Worm (Caenorhabditis elegans) whole organism, midembryonic: ENCODE measurements around the gene unc-86.

Experiments
- T22C8.4 ChIP-seq: fragments of 200-800 bp; sonication (Bioruptor generic); IDR thresholded peaks from 2 replicates; pipeline ENCODE4 v1.3.6; 2022; ENCODE audit warnings: missing genetic modification characterization, missing compliant biosample characterization
- cog-1 ChIP-seq: sonication (generic microtip); optimal IDR thresholded peaks from 2 replicates; lab custom pipeline; 2016; ENCODE audit warnings: missing genetic modification characterization, missing compliant biosample characterization
- flt-1 ChIP-seq: fragments of 200-800 bp; sonication (Bioruptor generic); IDR thresholded peaks from 2 replicates; pipeline ENCODE4 v1.3.6; 2022; ENCODE audit warnings: missing genetic modification characterization, missing compliant biosample characterization
- klf-2 ChIP-seq: fragments of 200-800 bp; sonication (Bioruptor generic); conservative IDR thresholded peaks from 2 replicates; pipeline ENCODE4 v1.3.6; 2022; ENCODE audit warnings: missing genetic modification reagents, missing genetic modification characterization, missing compliant biosample characterization
- med-1 ChIP-seq: sonication (generic microtip); optimal IDR thresholded peaks from 2 replicates; lab custom pipeline; 2017; ENCODE audit warnings: missing genetic modification characterization, mild to moderate bottlenecking, missing compliant biosample characterization, antibody characterized with exemption, missing genetic modification reagents; ENCODE audit not compliant: insufficient read depth
- tab-1 ChIP-seq: fragments of 200-800 bp; sonication (Bioruptor generic); IDR thresholded peaks from 2 replicates; pipeline ENCODE4 v1.3.6; 2022; ENCODE audit warnings: missing genetic modification characterization, missing compliant biosample characterization
- ztf-23 ChIP-seq: fragments of 200-800 bp; sonication (Bioruptor generic); IDR thresholded peaks from 2 replicates; pipeline ENCODE4 v1.3.6; 2022; ENCODE audit warnings: missing genetic modification reagents, missing genetic modification characterization, missing compliant biosample characterization
- ztf-29 ChIP-seq: fragments of 200-800 bp; sonication (Bioruptor generic); IDR thresholded peaks from 2 replicates; pipeline ENCODE4 v1.3.6; 2022; ENCODE audit warnings: missing genetic modification reagents, missing genetic modification characterization, missing compliant biosample characterization

DNA sequence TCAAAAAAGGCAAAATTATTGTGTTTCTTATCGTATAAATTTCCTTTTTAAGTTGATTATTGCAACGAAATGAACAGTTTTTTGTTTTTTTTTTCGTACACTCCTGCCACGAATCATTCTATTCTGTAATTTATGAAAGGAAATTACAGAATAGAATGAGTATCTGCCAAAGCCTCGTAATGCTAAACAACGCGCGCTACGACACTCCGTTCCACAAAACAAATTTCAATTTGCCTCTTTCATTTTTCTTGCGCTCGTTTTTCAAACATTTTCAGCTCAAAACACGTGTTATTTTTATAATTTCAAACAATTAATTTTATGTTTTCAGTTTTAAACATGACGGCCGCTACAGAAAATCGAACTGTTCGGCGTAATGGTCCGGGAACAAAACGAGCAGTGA is 8.6 kb upstream of the unc-86 start, which contains the start of gene mob-4:
- TF ChIP-seq tab-1 (GFP tag; lab: Robert Waterston, UW) (no peak), cog-1 (tag; lab: Kevin White, UChicago) (no peak), ztf-29 (GFP tag; lab: Robert Waterston, UW) (no peak), klf-2 (GFP tag; lab: Robert Waterston, UW) (no peak), T22C8.4 (no peak), ztf-23 (GFP tag; lab: Robert Waterston, UW) (no peak), med-1 (no peak), flt-1 (GFP tag; lab: Robert Waterston, UW) (no peak)
